Fruit fly (Drosophila melanogaster): Measurements from ENCODE around the gene mRpL3.
A peak's percentile ranks its signal among the peaks of the same experiment; 100 is the strongest.

The mRpL3 gene

DNA sequence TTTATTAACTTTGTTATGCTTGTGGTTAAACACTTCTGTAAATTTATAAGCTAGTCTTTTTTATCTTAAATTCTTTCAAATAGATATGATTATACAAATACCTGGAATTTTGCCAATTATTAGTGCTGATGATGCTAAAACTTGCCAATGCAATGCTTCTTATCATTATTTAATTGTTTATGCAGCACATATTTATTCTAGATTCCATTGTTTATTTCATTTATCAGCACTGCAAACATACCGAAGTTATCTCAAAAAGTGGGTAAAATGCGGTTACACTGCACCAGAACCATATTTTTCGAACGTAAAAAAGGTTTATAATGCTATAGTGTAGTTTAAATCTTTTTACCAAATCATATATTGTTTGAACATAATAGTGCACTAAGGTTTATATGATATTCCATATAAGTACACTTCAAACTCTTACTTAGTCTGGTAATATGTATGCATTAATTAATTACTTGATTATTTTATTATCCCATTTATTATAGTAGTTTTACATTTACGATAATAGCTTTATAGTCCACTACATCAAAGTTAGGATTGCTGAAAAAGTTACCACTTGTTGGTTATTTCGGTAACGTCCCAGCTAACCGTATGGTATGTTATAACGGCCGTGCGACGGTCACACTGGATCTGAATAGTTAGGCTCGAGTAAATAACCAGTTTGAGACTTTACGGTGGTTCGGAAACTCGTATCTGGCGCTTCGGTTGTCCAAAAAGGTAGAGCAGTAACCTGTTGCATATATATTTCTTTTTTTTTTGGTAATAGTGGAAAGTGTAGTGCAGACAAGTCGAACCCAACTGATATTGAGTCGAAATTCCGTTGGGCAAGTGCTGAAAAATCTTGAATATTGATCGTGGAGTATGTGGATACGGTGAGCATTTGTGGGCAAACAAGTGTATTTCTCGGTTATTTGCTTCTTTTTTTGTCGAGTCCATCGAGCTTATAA is 27.5 kb downstream of the mRpL3 start, which contains the start of gene Rhp:
Gene Rhp (plus strand): TSS at position 663 of the 953 bp plus-strand sequence.
- TF ChIP-seq kay (GFP tag; ENCODE audit: borderline replicate concordance), result no peak
- peak; percentile 29 for TF ChIP-seq ovo (GFP tag; optimal IDR thresholded peaks at IDR 0.05)
- TF ChIP-seq tj (GFP tag; optimal IDR thresholded peaks at IDR 0.05), result peak; percentile 68
- peak; percentile 62 for TF ChIP-seq CG11617 (GFP tag; optimal IDR thresholded peaks at IDR 0.05)
- peak; percentile 47 for TF ChIP-seq Mnt (GFP tag; optimal IDR thresholded peaks at IDR 0.05)
- peak; percentile 45 for TF ChIP-seq CG12768 (GFP tag; optimal IDR thresholded peaks at IDR 0.05)
- peak; percentile 33 for TF ChIP-seq CG7045 (GFP tag; optimal IDR thresholded peaks at IDR 0.05)
- TF ChIP-seq Clk (GFP tag; optimal IDR thresholded peaks at IDR 0.05), result no peak
- TF ChIP-seq bab1 (GFP tag; optimal IDR thresholded peaks at IDR 0.05), result peak; percentile 24
- no peak for TF ChIP-seq CG5204 (GFP tag; optimal IDR thresholded peaks at IDR 0.05)
- TF ChIP-seq CG1620 (GFP tag; optimal IDR thresholded peaks at IDR 0.05), result peak; percentile 20
- TF ChIP-seq cic (GFP tag; optimal IDR thresholded peaks at IDR 0.05), result peak; percentile 70
- peak; percentile 41 for TF ChIP-seq CG33017 (tag; optimal IDR thresholded peaks at IDR 0.05)
- peak; percentile 48 for TF ChIP-seq pad (GFP tag; optimal IDR thresholded peaks at IDR 0.05)
- no peak for TF ChIP-seq toe (GFP tag; optimal IDR thresholded peaks at IDR 0.05)
- TF ChIP-seq CG7101 (tag; optimal IDR thresholded peaks at IDR 0.05), result peak; percentile 88
- peak; percentile 51 for TF ChIP-seq Crg-1 (GFP tag; optimal IDR thresholded peaks at IDR 0.05)
- no peak for TF ChIP-seq Hr96 (GFP tag; optimal IDR thresholded peaks at IDR 0.05)
- TF ChIP-seq cnc (optimal IDR thresholded peaks at IDR 0.05), result no peak
- TF ChIP-seq CG14711 (tag; optimal IDR thresholded peaks at IDR 0.05), result peak; percentile 62

DNA sequence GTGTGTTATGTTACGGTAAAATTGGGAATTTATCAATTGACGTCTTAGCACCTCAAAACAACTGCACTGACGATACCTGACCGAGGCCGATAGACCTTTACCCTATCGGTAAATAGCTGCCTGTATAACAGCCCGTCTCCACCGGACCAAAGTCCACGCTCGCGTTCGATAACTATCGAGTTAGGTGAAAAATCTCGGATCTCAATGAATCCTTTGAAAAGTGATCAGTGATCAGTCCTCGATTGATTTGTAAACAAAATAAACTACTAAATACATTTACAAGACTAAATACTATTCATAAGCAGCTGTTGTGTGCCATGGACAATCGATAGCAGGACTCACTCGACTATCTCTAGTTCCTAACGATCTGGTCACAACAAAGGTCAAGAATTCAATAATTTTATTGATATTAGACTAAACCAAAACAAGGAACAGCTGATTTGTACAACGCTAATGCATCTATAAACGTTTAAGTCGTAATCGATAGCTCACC is 34.9 kb downstream of the mRpL3 start, which contains the start of gene sordd1:
Gene sordd1 (minus strand): TSS at position 78 of the 493 bp plus-strand sequence.
- peak; percentile 34 for TF ChIP-seq toe (GFP tag; optimal IDR thresholded peaks at IDR 0.05)

DNA sequence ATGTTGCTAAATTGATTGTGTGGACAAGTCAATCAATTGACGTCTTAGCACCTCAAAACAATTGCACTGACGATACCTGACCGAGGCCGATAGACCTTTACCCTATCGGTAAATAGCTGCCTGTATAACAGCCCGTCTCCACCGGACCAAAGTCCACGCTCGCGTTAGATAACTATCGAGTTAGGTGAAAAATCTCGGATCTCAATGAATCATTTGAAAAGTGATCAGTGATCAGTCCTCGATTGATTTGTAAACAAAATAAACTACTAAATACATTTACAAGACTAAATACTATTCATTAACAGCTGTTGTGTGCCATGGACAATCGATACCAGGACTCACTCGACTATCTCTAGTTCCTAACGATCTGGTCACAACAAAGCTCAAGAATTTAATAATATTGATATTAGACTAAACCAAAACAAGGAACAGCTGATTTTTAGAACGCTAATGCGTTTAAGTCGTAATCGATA is 38.1 kb downstream of the mRpL3 start, which contains the start of the genes sordd2 and CG15602:
Gene sordd2 (minus strand): TSS at position 78 of the 473 bp plus-strand sequence.
Gene CG15602 (plus strand): TSS at position 342 of the 473 bp plus-strand sequence.
- TF ChIP-seq kay (GFP tag; ENCODE audit: borderline replicate concordance) (peak; percentile 57), toe (GFP tag; optimal IDR thresholded peaks at IDR 0.05) (peak; percentile 13)

DNA sequence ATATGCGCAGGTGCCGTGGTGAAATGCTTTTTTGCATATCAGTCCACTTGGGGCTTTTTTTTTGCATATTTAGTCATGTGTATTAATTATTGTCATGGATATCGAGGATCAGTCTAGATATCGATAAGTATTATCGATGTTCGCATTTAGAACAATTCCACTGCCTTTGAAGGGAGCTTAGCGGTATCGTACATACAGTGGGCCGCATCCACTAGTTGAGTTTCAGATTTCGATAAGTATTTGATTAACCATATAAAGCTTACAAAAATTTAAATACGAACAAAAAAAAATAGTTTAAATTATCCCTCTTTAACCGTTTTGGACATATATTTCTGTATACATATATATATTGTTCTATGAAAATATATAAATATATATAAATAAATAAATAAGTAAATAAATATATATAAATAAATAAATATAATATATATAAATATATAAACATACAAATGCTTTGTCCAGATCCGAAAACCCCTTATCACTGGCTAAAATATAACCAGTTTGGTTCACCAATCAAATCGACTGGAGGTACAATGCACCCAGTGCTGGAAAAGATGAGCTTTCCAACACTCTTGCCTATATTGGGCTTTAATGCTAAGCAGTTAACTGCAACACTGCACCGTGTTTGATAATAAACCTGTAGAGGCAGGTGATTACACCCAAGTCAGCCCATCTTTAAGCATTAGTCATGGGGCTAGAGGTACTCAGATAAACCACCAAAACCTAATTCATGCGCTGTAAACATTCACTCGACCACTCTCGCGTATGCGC is 42.0 kb downstream of the mRpL3 start:
- TF ChIP-seq toe (GFP tag; optimal IDR thresholded peaks at IDR 0.05) (no peak), CG7045 (GFP tag; optimal IDR thresholded peaks at IDR 0.05) (no peak), pad (GFP tag; optimal IDR thresholded peaks at IDR 0.05) (peak; percentile 6), CG33017 (tag; optimal IDR thresholded peaks at IDR 0.05) (no peak), CG11617 (GFP tag; optimal IDR thresholded peaks at IDR 0.05) (peak; percentile 34), Hr96 (GFP tag; optimal IDR thresholded peaks at IDR 0.05) (no peak), tj (GFP tag; optimal IDR thresholded peaks at IDR 0.05) (no peak), Clk (GFP tag; optimal IDR thresholded peaks at IDR 0.05) (no peak), CG14711 (tag; optimal IDR thresholded peaks at IDR 0.05) (peak; percentile 54), bab1 (GFP tag; optimal IDR thresholded peaks at IDR 0.05) (peak; percentile 37), Crg-1 (GFP tag; optimal IDR thresholded peaks at IDR 0.05) (no peak), cic (GFP tag; optimal IDR thresholded peaks at IDR 0.05) (no peak), Mnt (GFP tag; optimal IDR thresholded peaks at IDR 0.05) (no peak), CG12768 (GFP tag; optimal IDR thresholded peaks at IDR 0.05) (no peak), CG5204 (GFP tag; optimal IDR thresholded peaks at IDR 0.05) (no peak), ovo (GFP tag; optimal IDR thresholded peaks at IDR 0.05) (no peak), kay (GFP tag; ENCODE audit: borderline replicate concordance) (no peak), CG7101 (tag; optimal IDR thresholded peaks at IDR 0.05) (peak; percentile 67), cnc (optimal IDR thresholded peaks at IDR 0.05) (no peak), CG1620 (GFP tag; optimal IDR thresholded peaks at IDR 0.05) (peak; percentile 22)

DNA sequence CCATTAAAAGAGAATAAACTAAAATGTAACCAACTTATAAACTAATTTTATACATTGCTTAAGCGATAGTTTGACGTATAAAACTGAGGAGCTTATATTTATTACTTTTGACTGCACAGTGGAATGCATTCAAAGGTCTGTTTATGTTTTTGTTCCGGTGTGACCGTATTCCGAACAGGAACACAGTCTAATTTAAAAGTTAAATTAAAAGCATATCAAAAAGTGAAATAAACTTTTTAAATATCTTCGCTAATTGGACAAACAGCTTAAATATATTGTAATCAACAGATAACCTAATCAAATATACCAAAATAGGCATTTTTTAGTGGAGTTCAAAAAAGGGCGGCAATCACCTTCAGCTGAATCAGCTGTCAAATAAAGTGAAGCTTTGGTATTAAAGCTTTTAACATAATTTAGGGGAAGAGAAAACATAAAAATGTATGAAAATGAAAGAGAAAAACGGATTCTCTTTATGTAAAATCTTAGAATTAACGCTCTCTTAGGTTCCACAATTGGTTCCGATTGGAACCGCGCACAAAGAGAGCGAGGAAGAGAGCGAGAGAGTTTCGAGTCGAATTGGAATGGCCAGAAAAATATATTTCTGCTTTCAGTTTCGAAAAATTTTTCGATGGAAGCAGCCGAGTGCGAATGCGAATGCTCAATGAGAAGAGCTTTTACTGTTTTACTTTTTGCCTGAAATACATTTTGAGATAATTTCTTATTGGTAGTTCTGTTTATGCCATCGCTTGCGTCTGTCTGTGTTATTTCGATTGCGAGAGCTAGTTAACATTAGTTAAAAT is 42.9 kb downstream of the mRpL3 start, which contains the start of the genes PGRP-LE and sd:
Gene PGRP-LE (minus strand): TSS at position 117 of the 800 bp plus-strand sequence.
Gene sd (plus strand): TSS at position 607 of the 800 bp plus-strand sequence.
- TF ChIP-seq CG14711 (tag; optimal IDR thresholded peaks at IDR 0.05) (peak; percentile 61), bab1 (GFP tag; optimal IDR thresholded peaks at IDR 0.05) (peak; percentile 18), ovo (GFP tag; optimal IDR thresholded peaks at IDR 0.05) (no peak), kay (GFP tag; ENCODE audit: borderline replicate concordance) (peak; percentile 85)

Measured in whole organism, adult.